Fruit fly (Drosophila melanogaster): ENCODE data around the gene AIF.

DNA sequence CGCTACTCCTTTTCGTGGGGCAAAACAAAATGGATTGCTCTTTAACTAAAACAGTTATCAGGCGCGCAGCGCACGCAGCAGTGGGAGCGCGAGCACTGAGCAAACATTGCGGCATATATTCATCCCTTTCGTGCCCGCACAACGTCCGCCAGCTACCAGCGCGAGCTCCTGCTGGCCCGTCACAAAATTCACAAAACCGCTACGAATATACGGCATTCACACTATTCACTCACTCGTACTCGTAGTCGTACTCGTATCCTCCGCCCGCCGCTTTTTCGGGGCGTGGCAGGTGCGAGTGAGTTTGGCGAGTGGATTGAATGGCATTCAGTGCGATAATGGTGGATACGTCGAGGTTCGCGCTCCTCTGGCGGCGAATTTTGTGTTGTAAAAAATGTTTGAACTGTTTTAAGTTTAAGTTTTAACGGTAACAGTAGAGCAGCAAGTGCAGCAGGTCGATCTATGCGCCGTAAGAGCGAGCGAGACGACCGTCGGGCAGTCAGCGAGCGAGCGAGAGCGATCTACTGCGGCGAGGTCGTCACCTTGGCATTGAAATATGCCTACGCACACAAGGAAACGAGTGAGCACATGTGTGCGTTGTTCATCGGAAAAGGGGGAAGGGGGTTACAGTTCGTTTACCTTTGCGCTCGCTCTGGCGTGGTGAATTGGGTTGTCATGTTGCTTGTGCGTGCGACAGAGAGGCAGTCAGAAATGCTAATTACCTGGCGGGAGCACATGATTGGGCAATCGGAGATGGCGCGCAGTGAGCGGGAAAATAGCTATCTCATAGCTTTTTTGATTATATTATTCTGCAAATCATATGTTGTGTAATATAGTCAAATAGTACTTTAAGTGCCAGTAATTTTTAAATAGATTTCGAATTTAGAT lies 45.3 kb downstream of the AIF start:
- no peak for TF ChIP-seq Dll (GFP tag; IDR thresholded peaks at IDR 0.05; ENCODE audit: partially characterized antibody)
- TF ChIP-seq CG11696 (GFP tag; IDR thresholded peaks at IDR 0.05): no peak
- peak in 1 of 2 experiments; percentile 56 for TF ChIP-seq insv (GFP tag; optimal IDR thresholded peaks at IDR 0.05)
- TF ChIP-seq hkb (optimal IDR thresholded peaks at IDR 0.05): peak; percentile 19
- TF ChIP-seq hkb (GFP tag; IDR thresholded peaks at IDR 0.05): no peak
